Fruit fly (Drosophila melanogaster): Measurements from ENCODE around the gene Adat1.

Adat1 gene

DNA sequence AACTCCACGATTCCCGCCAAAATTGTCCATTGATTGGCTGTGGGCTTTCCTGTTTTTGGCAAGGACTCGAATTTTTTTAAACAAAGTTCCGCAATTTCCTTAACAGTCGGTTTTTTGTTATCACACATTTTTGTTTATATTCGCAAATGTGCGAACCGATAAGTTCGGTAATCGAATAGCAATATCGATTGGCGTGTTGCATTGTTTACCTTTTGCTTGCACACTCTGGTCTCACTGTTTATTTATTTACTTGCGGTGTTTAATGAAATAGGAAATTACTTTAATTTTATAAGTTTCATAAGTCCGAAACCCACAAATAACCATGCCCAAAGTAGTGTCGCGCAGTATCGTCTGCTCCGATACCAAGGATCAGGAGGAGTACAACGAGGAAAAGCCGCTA, at the start of gene Adat1, which contains the start of gene CG16865:
Gene Adat1 (minus strand): TSS at position 152 of the 400 bp plus-strand sequence.
Gene CG16865 (plus strand): TSS at position 200 of the 400 bp plus-strand sequence.
- TF ChIP-seq sv (GFP tag; optimal IDR thresholded peaks at IDR 0.05): no peak
- TF ChIP-seq CG9705 (GFP tag; optimal IDR thresholded peaks at IDR 0.05): peak; percentile 15
- no peak for TF ChIP-seq tai (GFP tag; optimal IDR thresholded peaks at IDR 0.05)
- TF ChIP-seq Hr78 (GFP tag; optimal IDR thresholded peaks at IDR 0.05): no peak
- TF ChIP-seq Hr83 (GFP tag; optimal IDR thresholded peaks at IDR 0.05; ENCODE audit: poor library complexity, severe bottlenecking): peak; percentile 21
- no peak for TF ChIP-seq CG32264 (GFP tag; optimal IDR thresholded peaks at IDR 0.05)
- TF ChIP-seq brk (GFP tag; optimal IDR thresholded peaks at IDR 0.05): no peak
- no peak for TF ChIP-seq GATAd (GFP tag; optimal IDR thresholded peaks at IDR 0.05)
- no peak for TF ChIP-seq Rel (GFP tag; optimal IDR thresholded peaks at IDR 0.05)
- TF ChIP-seq Rel (tag; optimal IDR thresholded peaks at IDR 0.05): no peak
- no peak for TF ChIP-seq Mio (GFP tag; optimal IDR thresholded peaks at IDR 0.05)
- no peak for TF ChIP-seq Dfd (GFP tag; optimal IDR thresholded peaks at IDR 0.05)
- no peak for TF ChIP-seq pan (optimal IDR thresholded peaks at IDR 0.05)
- no peak for TF ChIP-seq Sp1 (GFP tag; optimal IDR thresholded peaks at IDR 0.05)
- no peak for TF ChIP-seq woc (GFP tag; optimal IDR thresholded peaks at IDR 0.05)
- no peak for TF ChIP-seq dsf (GFP tag; optimal IDR thresholded peaks at IDR 0.05; ENCODE audit: borderline replicate concordance)
- TF ChIP-seq Myc (optimal IDR thresholded peaks at IDR 0.05): no peak

DNA sequence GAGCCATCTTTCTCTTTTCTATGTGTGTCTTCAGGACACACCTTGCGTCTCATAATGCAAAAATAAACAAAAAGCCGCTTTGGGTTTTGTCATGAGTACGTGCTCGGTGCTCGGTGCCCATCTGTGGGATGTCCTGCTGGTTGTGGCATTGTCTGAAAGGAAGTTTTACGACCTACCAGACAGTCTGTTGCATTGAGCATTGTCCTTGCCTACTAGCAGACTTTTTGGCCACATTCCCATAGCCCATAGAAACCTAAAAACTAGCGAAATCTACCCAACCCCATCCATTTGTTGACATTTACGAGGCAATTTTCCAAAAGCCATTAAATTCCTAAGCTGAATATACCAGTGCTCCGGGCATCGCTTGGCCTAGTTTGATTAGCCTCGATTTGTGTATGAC, 39.8 kb upstream of the Adat1 start:
- TF ChIP-seq lola (GFP tag; optimal IDR thresholded peaks at IDR 0.05): no peak
- no peak for TF ChIP-seq CrebA (GFP tag; optimal IDR thresholded peaks at IDR 0.05; ENCODE audit: borderline replicate concordance)

DNA sequence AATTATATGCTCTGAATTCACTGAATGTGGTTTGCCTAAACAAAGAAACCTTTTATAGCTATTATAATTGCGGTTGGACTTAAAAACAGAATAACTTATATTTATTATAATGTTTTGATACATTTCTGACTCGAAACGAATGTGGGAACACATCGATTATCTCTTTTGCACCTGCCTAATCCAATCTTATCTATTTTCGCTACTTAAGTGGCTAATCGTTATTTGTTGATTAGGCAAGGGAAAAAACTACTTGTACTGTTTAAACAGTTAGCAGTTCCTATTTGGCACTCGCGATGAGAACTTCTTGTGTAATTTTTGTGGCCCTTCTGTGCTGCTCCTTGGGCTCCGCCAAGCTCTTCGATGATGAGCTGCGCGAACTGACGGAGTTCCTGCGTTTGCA, 37.9 kb upstream of the Adat1 start, which contains the start of gene CG7968:
Gene CG7968 (plus strand): TSS at position 276 of the 400 bp plus-strand sequence.
- TF ChIP-seq lola (GFP tag; optimal IDR thresholded peaks at IDR 0.05) (no peak), fru (GFP tag; optimal IDR thresholded peaks at IDR 0.05) (no peak), CG32264 (GFP tag; optimal IDR thresholded peaks at IDR 0.05) (no peak), woc (GFP tag; optimal IDR thresholded peaks at IDR 0.05) (no peak), Mio (GFP tag; optimal IDR thresholded peaks at IDR 0.05) (no peak), dsf (GFP tag; optimal IDR thresholded peaks at IDR 0.05; ENCODE audit: borderline replicate concordance) (no peak), HLH106 (tag; optimal IDR thresholded peaks at IDR 0.05) (no peak), psq (GFP tag; optimal IDR thresholded peaks at IDR 0.05) (no peak)

DNA sequence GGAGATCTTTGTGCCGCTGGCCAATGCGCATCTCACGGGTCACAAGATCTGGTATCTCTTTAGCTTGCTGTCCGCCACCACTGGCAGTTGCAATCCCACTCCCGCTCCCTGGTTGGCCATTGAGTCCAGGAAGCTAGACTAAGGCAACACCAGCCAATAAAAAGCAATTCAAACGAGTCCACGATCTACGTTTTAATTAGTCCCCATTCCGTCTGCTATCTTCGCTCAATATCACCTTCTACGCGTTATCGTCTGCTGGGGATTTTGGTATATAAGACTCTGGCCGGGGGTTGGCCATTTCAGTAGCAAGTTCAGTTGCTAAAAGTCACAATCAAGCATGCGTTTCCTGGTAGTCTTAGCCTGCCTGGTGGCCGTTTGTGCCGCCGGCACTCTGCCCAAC, 36.4 kb upstream of the Adat1 start, which contains the start of gene CG7953:
Gene CG7953 (plus strand): TSS at position 301 of the 400 bp plus-strand sequence.
- TF ChIP-seq pan (optimal IDR thresholded peaks at IDR 0.05) (no peak), Rel (GFP tag; optimal IDR thresholded peaks at IDR 0.05) (no peak), Rel (tag; optimal IDR thresholded peaks at IDR 0.05) (peak; percentile 70), Vsx2 (GFP tag; optimal IDR thresholded peaks at IDR 0.05; ENCODE audit: partially characterized antibody) (peak; percentile 3)

DNA sequence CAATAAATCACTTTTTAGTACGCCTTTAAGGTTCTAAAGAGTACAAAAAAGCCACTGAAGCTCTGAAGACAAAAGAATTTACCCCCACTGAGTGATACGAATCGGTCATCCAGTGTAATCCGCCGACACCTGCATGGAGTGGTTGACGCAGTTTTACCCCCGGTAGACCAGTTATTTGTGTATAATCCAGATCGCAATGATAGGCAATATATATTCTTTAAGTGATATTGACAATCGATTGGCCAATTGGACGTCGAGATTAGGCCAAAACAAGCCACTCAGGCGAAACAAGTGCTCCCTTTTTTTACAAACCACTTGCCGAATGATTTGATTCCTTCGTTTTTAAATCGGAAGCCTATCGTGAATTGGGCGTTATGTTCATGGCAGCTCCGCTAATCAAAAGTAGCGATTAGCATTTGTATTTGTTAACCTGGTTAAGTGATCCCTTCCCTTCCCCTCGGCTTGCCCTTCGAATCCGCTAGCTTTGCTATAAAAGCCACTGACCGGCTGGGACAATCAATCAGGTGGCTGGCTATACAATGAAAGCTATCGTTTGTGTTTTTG, 35.0 kb upstream of the Adat1 start, which contains the start of gene CG7916:
Gene CG7916 (plus strand): TSS at position 514 of the 564 bp plus-strand sequence.
- TF ChIP-seq h (GFP tag; optimal IDR thresholded peaks at IDR 0.05) (peak; percentile 27), HLH106 (tag; optimal IDR thresholded peaks at IDR 0.05) (no peak)

DNA sequence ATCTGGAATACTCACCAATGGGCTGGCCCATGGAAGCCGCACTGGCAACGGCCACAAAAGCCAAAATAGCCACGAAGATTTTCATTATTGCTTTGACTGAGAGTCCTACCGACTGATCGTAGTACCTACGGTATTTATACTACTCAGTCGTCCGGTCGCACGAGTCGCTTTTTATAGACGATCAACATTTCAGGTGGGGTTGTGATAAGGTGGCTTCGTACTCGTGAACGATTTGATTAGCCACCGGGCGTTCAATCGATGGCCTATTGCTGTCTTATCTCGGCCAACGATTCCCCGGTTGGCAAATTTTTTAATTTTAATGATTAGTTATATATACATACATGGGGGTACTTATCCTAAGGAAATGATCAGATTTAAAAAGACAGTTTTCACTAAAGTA, 33.9 kb upstream of the Adat1 start, which contains the start of gene CG8997:
Gene CG8997 (minus strand): TSS at position 148 of the 400 bp plus-strand sequence.
- TF ChIP-seq ey (GFP tag; optimal IDR thresholded peaks at IDR 0.05): no peak
- TF ChIP-seq lola (GFP tag; optimal IDR thresholded peaks at IDR 0.05): no peak
- peak in 1 of 2 experiments; percentile 5 for TF ChIP-seq foxo (GFP tag; optimal IDR thresholded peaks at IDR 0.05)
- TF ChIP-seq Vsx2 (GFP tag; optimal IDR thresholded peaks at IDR 0.05; ENCODE audit: partially characterized antibody): peak; percentile 42
- no peak for TF ChIP-seq brk (GFP tag; optimal IDR thresholded peaks at IDR 0.05)
- peak; percentile 71 for TF ChIP-seq Hr83 (GFP tag; optimal IDR thresholded peaks at IDR 0.05; ENCODE audit: poor library complexity, severe bottlenecking)
- peak; percentile 67 for TF ChIP-seq h (GFP tag; optimal IDR thresholded peaks at IDR 0.05)
- TF ChIP-seq Hnf4 (GFP tag; optimal IDR thresholded peaks at IDR 0.05): peak; percentile 58
- TF ChIP-seq OdsH (GFP tag; optimal IDR thresholded peaks at IDR 0.05): peak; percentile 15
- TF ChIP-seq br (GFP tag; optimal IDR thresholded peaks at IDR 0.05): peak; percentile 51
- peak; percentile 7 for TF ChIP-seq rgr (GFP tag; optimal IDR thresholded peaks at IDR 0.05)
- TF ChIP-seq Jra (GFP tag; optimal IDR thresholded peaks at IDR 0.05): peak; percentile 61
- peak; percentile 36 for TF ChIP-seq jim (GFP tag; optimal IDR thresholded peaks at IDR 0.05)
- TF ChIP-seq CrebA (GFP tag; optimal IDR thresholded peaks at IDR 0.05; ENCODE audit: borderline replicate concordance): peak; percentile 57
- TF ChIP-seq N (GFP tag; optimal IDR thresholded peaks at IDR 0.05): no peak
- no peak for TF ChIP-seq Sp1 (GFP tag; optimal IDR thresholded peaks at IDR 0.05)
- TF ChIP-seq woc (GFP tag; optimal IDR thresholded peaks at IDR 0.05): no peak
- no peak for TF ChIP-seq CG9705 (GFP tag; optimal IDR thresholded peaks at IDR 0.05)
- TF ChIP-seq dmrt93B (GFP tag; optimal IDR thresholded peaks at IDR 0.05): no peak
- TF ChIP-seq Rel (GFP tag; optimal IDR thresholded peaks at IDR 0.05): no peak
- peak; percentile 23 for TF ChIP-seq Rel (tag; optimal IDR thresholded peaks at IDR 0.05)

All from whole organism, wandering third instar larva.